Fruit fly (Drosophila melanogaster) whole organism, embryonic: ENCODE data around the gene CG11723.

ENCODE experiments used
- ATbp ChIP-seq: fragments of 200-800 bp; sonication (Bioruptor generic); optimal IDR thresholded peaks from 2 replicates; lab custom pipeline; 2017; ENCODE audit warnings: missing biosample characterization, mild to moderate bottlenecking, missing genetic modification characterization, missing genetic modification reagents
- Bdp1 ChIP-seq: fragments of 200-800 bp; sonication (Bioruptor generic); optimal IDR thresholded peaks from 3 replicates; lab custom pipeline; 2016; ENCODE audit warnings: missing biosample characterization, missing genetic modification characterization
- BtbVII ChIP-seq: fragments of 200-800 bp; sonication (Bioruptor generic); optimal IDR thresholded peaks from 3 replicates; lab custom pipeline; 2017; ENCODE audit warnings: missing biosample characterization, mild to moderate bottlenecking, missing genetic modification characterization
- CG10366 ChIP-seq: fragments of 200-800 bp; sonication (Bioruptor generic); IDR thresholded peaks from 2 replicates; pipeline ENCODE4 v1.3.6; 2022; ENCODE audit warnings: missing biosample characterization, missing genetic modification characterization
- CG11456 ChIP-seq: fragments of 200-800 bp; sonication (Bioruptor generic); IDR thresholded peaks from 3 replicates; pipeline ENCODE4 v1.3.6; 2022; ENCODE audit warnings: missing biosample characterization, missing genetic modification characterization
- CG12236 ChIP-seq: fragments of 200-800 bp; sonication (Bioruptor generic); optimal IDR thresholded peaks from 2 replicates; lab custom pipeline; 2016; ENCODE audit warnings: missing biosample characterization, missing genetic modification characterization
- CG12299 ChIP-seq: fragments of 200-800 bp; sonication (Bioruptor generic); optimal IDR thresholded peaks from 2 replicates; lab custom pipeline; 2018; ENCODE audit warnings: missing biosample characterization, mild to moderate bottlenecking, missing genetic modification characterization
- CG13424 ChIP-seq: fragments of 200-800 bp; sonication (Bioruptor generic); optimal IDR thresholded peaks from 2 replicates; lab custom pipeline; 2019; ENCODE audit warnings: missing biosample characterization, mild to moderate bottlenecking, missing genetic modification characterization, moderate library complexity
- CG1603 ChIP-seq: fragments of 200-800 bp; sonication (Bioruptor generic); optimal IDR thresholded peaks from 2 replicates; lab custom pipeline; 2019; ENCODE audit warnings: missing biosample characterization, mild to moderate bottlenecking, missing genetic modification characterization, moderate library complexity
- CG16813 ChIP-seq: fragments of 200-800 bp; sonication (Bioruptor generic); IDR thresholded peaks from 3 replicates; pipeline ENCODE4 v1.3.6; 2022; ENCODE audit warnings: missing biosample characterization, missing genetic modification characterization; ENCODE audit not compliant: partially characterized antibody
- CG16815 ChIP-seq: fragments of 200-800 bp; sonication (Bioruptor generic); optimal IDR thresholded peaks from 3 replicates; lab custom pipeline; 2017; ENCODE audit warnings: missing biosample characterization, mild to moderate bottlenecking, missing genetic modification characterization
- CG1792 ChIP-seq: fragments of 200-800 bp; sonication (Bioruptor generic); optimal IDR thresholded peaks from 2 replicates; lab custom pipeline; 2016; ENCODE audit warnings: missing biosample characterization, missing genetic modification characterization
- CG2129 ChIP-seq: fragments of 200-800 bp; sonication (Bioruptor generic); IDR thresholded peaks from 2 replicates; pipeline ENCODE4 v1.3.6; 2022; ENCODE audit warnings: missing biosample characterization, missing genetic modification characterization; ENCODE audit not compliant: partially characterized antibody
- CG3726 ChIP-seq: fragments of 200-800 bp; sonication (Bioruptor generic); IDR thresholded peaks from 3 replicates; pipeline ENCODE4, ENCODE4 v1.3.6; 2022; ENCODE audit warnings: missing biosample characterization, missing genetic modification characterization
- CG42726 ChIP-seq: fragments of 200-800 bp; sonication (Bioruptor generic); IDR thresholded peaks from 2 replicates; pipeline ENCODE4 v1.3.6; 2022; ENCODE audit warnings: missing biosample characterization, missing genetic modification characterization; ENCODE audit not compliant: partially characterized antibody
- CG4282 ChIP-seq: fragments of 200-800 bp; sonication (Bioruptor generic); optimal IDR thresholded peaks from 2 replicates; lab custom pipeline; 2016; ENCODE audit warnings: missing biosample characterization, missing genetic modification characterization
- CG5180 ChIP-seq: fragments of 200-800 bp; sonication (Bioruptor generic); optimal IDR thresholded peaks from 3 replicates; lab custom pipeline; 2017; ENCODE audit warnings: missing biosample characterization, missing genetic modification characterization, mild to moderate bottlenecking, moderate library complexity, missing genetic modification reagents
- CG6272 ChIP-seq: fragments of 200-800 bp; sonication (Bioruptor generic); IDR thresholded peaks from 2 replicates; pipeline ENCODE4 v1.3.6; 2022; ENCODE audit warnings: missing biosample characterization, missing genetic modification characterization
- CG8290 ChIP-seq, 3 experiments: fragments of 200-800 bp; sonication (Bioruptor generic); optimal IDR thresholded peaks; 2 replicates each; lab custom pipeline; 2016 to 2019; ENCODE audit warnings: missing biosample characterization in 3 of 3, missing genetic modification characterization in 3 of 3, mild to moderate bottlenecking in 2 of 3, moderate library complexity in 1 of 3
- CG8765 ChIP-seq: fragments of 200-800 bp; sonication (Bioruptor generic); IDR thresholded peaks from 2 replicates; pipeline ENCODE4 v1.3.6; 2022; ENCODE audit warnings: missing biosample characterization, missing genetic modification characterization
- CG8924 ChIP-seq: fragments of 200-800 bp; optimal IDR thresholded peaks from 3 replicates; lab custom pipeline; 2019; ENCODE audit warnings: missing biosample characterization, mild to moderate bottlenecking, missing genetic modification characterization, moderate library complexity
- Fer2 ChIP-seq: fragments of 200-800 bp; sonication (Bioruptor generic); optimal IDR thresholded peaks from 2 replicates; lab custom pipeline; 2018; ENCODE audit warnings: missing biosample characterization, mild to moderate bottlenecking, missing genetic modification characterization, moderate library complexity
- Fer3 ChIP-seq: fragments of 200-800 bp; sonication (Bioruptor generic); optimal IDR thresholded peaks from 2 replicates; lab custom pipeline; 2018; ENCODE audit warnings: missing biosample characterization, mild to moderate bottlenecking, missing genetic modification characterization, moderate library complexity
- GATAe ChIP-seq: fragments of 200-800 bp; sonication (Bioruptor generic); conservative IDR thresholded peaks from 2 replicates; pipeline ENCODE4 v1.3.6; 2022; ENCODE audit warnings: missing biosample characterization, missing genetic modification characterization
- HLH4C ChIP-seq: fragments of 200-800 bp; sonication (Bioruptor generic); IDR thresholded peaks from 3 replicates; pipeline ENCODE4 v1.3.6; 2022; ENCODE audit warnings: missing biosample characterization, missing genetic modification characterization; ENCODE audit not compliant: partially characterized antibody
- HmgD ChIP-seq: fragments of 200-800 bp; sonication (Bioruptor generic); optimal IDR thresholded peaks from 3 replicates; lab custom pipeline; 2016; ENCODE audit warnings: missing biosample characterization, missing genetic modification characterization
- Hmr ChIP-seq: fragments of 200-800 bp; sonication (Bioruptor generic); optimal IDR thresholded peaks from 3 replicates; lab custom pipeline; 2017; ENCODE audit warnings: mild to moderate bottlenecking, missing biosample characterization, missing genetic modification reagents, missing genetic modification characterization
- Hsf ChIP-seq: fragments of 200-800 bp; sonication (Bioruptor generic); optimal IDR thresholded peaks from 3 replicates; lab custom pipeline; 2016; ENCODE audit warnings: missing biosample characterization, missing genetic modification characterization
- Lhr ChIP-seq: fragments of 200-800 bp; sonication (Bioruptor generic); optimal IDR thresholded peaks from 3 replicates; lab custom pipeline; 2017; ENCODE audit warnings: mild to moderate bottlenecking, missing biosample characterization, missing genetic modification reagents, missing genetic modification characterization
- MBD-R2 ChIP-seq: fragments of 200-800 bp; sonication (Bioruptor generic); IDR thresholded peaks from 2 replicates; pipeline ENCODE4 v1.3.6; 2022; ENCODE audit warnings: missing biosample characterization, missing genetic modification characterization
- Meics ChIP-seq: fragments of 200-800 bp; sonication (Bioruptor generic); optimal IDR thresholded peaks from 2 replicates; lab custom pipeline; 2017; ENCODE audit warnings: missing biosample characterization, mild to moderate bottlenecking, missing genetic modification characterization
- Poxn ChIP-seq: fragments of 200-800 bp; sonication (Bioruptor generic); IDR thresholded peaks from 2 replicates; pipeline ENCODE4 v1.3.6; 2022; ENCODE audit warnings: missing biosample characterization, missing genetic modification characterization
- Ptx1 ChIP-seq: fragments of 200-800 bp; sonication (Bioruptor generic); IDR thresholded peaks from 2 replicates; pipeline ENCODE4 v1.3.6; 2022; ENCODE audit warnings: missing biosample characterization, missing genetic modification characterization
- Sry-δ ChIP-seq: fragments of 200-800 bp; sonication (Bioruptor generic); optimal IDR thresholded peaks from 2 replicates; lab custom pipeline; 2016; ENCODE audit warnings: missing biosample characterization, missing genetic modification characterization
- al ChIP-seq: fragments of 200-800 bp; sonication (Bioruptor generic); IDR thresholded peaks from 2 replicates; pipeline ENCODE4 v1.3.6; 2022; ENCODE audit warnings: missing biosample characterization, missing genetic modification characterization
- bbx ChIP-seq: fragments of 200-800 bp; sonication (Bioruptor generic); IDR thresholded peaks from 2 replicates; pipeline ENCODE4 v1.3.6; 2022; ENCODE audit warnings: missing biosample characterization, missing genetic modification characterization; ENCODE audit not compliant: partially characterized antibody
- dmrt11E ChIP-seq: fragments of 200-800 bp; sonication (Bioruptor generic); optimal IDR thresholded peaks from 3 replicates; lab custom pipeline; 2018; ENCODE audit warnings: missing biosample characterization, mild to moderate bottlenecking, missing genetic modification characterization, moderate library complexity
- h ChIP-seq: fragments of >200 bp; optimal IDR thresholded peaks from 2 replicates; lab custom pipeline; 2017
- insv ChIP-seq, 2 experiments: fragments of 200-800 bp; sonication (Bioruptor generic); optimal IDR thresholded peaks; 3 replicates each; lab custom pipeline; 2016 to 2018; ENCODE audit warnings: missing biosample characterization in 2 of 2, missing genetic modification characterization in 2 of 2
- lilli ChIP-seq: fragments of 200-800 bp; sonication (Bioruptor generic); optimal IDR thresholded peaks from 3 replicates; lab custom pipeline; 2016; ENCODE audit warnings: missing biosample characterization, missing genetic modification characterization
- nmo ChIP-seq: fragments of 200-800 bp; sonication (Bioruptor generic); optimal IDR thresholded peaks from 2 replicates; lab custom pipeline; 2018; ENCODE audit warnings: missing biosample characterization, mild to moderate bottlenecking, missing genetic modification characterization, moderate library complexity
- odd ChIP-seq: fragments of 200-800 bp; sonication (Bioruptor generic); optimal IDR thresholded peaks from 2 replicates; lab custom pipeline; 2017; ENCODE audit warnings: missing biosample characterization, mild to moderate bottlenecking, missing genetic modification characterization
- pan ChIP-seq, 4 experiments: fragments of >200 bp in 3 of 4; fragments of 200-800 bp in 1 of 4; sonication (Bioruptor generic) in 1 of 4; optimal IDR thresholded peaks in 3 of 4; IDR thresholded peaks in 1 of 4; 2 replicates each; pipeline versions ENCODE4 v1.3.6 to Lab custom; 2017 to 2022; ENCODE audit warnings: missing biosample characterization in 2 of 4, missing genetic modification characterization in 2 of 4, mixed read lengths in 1 of 4
- pho ChIP-seq: fragments of 200-800 bp; sonication (Bioruptor generic); optimal IDR thresholded peaks from 2 replicates; lab custom pipeline; 2016; ENCODE audit warnings: missing biosample characterization, missing genetic modification characterization
- repo ChIP-seq: fragments of 200-800 bp; sonication (Bioruptor generic); optimal IDR thresholded peaks from 2 replicates; lab custom pipeline; 2016; ENCODE audit warnings: missing biosample characterization, missing genetic modification characterization
- sens ChIP-seq: fragments of 200-800 bp; sonication (Bioruptor generic); peaks from one replicate; lab custom pipeline; 2016; ENCODE audit warnings: missing biosample characterization, missing genetic modification characterization
- sim ChIP-seq: fragments of 200-800 bp; sonication (Bioruptor generic); IDR thresholded peaks from 2 replicates; pipeline ENCODE4 v1.3.6; 2022; ENCODE audit warnings: missing biosample characterization, missing genetic modification characterization
- slp2 ChIP-seq: fragments of 200-800 bp; sonication (Bioruptor generic); optimal IDR thresholded peaks from 2 replicates; lab custom pipeline; 2016; ENCODE audit warnings: missing biosample characterization, missing genetic modification characterization
- so ChIP-seq: fragments of 200-800 bp; sonication (Bioruptor generic); IDR thresholded peaks from 3 replicates; pipeline ENCODE4 v1.3.6; 2022; ENCODE audit warnings: missing biosample characterization, missing genetic modification characterization
- yki ChIP-seq: fragments of >200 bp; optimal IDR thresholded peaks from 3 replicates; lab custom pipeline; 2018

Gene CG11723

DNA sequence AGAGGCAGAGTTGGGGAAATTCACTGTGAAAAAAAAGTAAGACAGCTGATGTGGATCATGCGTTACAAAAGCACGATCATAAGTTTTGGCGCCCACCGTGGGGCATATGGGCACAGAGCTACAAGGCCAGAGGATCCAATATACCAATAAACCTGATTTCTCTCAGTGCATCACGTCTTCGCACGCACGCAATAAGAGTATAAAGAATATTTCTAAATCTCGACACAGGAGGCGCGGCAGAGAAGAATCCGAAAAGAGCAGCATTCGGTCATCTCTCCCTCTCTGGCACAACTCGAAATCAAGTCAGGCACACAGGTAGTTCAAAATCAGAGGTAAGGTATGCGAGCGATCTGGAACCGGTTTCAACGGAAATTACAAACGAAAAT, 16.5 kb upstream of the CG11723 start (continued):
- TF ChIP-seq Fer3 (tag; lab: Kevin White, UChicago) (peak; percentile 73), Poxn (GFP tag; lab: Robert Waterston, UW) (0 out of 2 replicates have a peak, but pooled peaks have one; percentile 11), CG3726 (GFP tag; lab: Robert Waterston, UW) (peak; percentile 91), yki (lab: Kevin White, UChicago) (no peak), CG12236 (GFP tag; lab: Kevin White, UChicago) (peak; percentile 79), odd (GFP tag; lab: Kevin White, UChicago) (peak; percentile 70), CG42726 (GFP tag; lab: Robert Waterston, UW) (peak; percentile 6; the same call in 1 of the 2 replicates), MBD-R2 (GFP tag; lab: Robert Waterston, UW) (peak; percentile 67; the same call in 1 of the 2 replicates), Bdp1 (GFP tag; lab: Kevin White, UChicago) (peak; percentile 84), CG8924 (tag; lab: Kevin White, UChicago) (peak; percentile 91), Lhr (GFP tag; lab: Kevin White, UChicago) (peak; percentile 83), BtbVII (GFP tag; lab: Kevin White, UChicago) (peak; percentile 79), nmo (GFP tag; lab: Kevin White, UChicago) (peak; percentile 93), pho (GFP tag; lab: Kevin White, UChicago) (peak; percentile 81), CG5180 (GFP tag; lab: Kevin White, UChicago) (peak; percentile 72), HLH4C (GFP tag; lab: Robert Waterston, UW) (no peak), CG12299 (tag; lab: Kevin White, UChicago) (peak; percentile 67), CG11456 (GFP tag; lab: Robert Waterston, UW) (peak; percentile 86), insv (GFP tag; optimal IDR thresholded peaks at IDR 0.05; lab: Kevin White, UChicago) (no peak), CG16815 (GFP tag; lab: Kevin White, UChicago) (peak; percentile 96), sim (GFP tag; lab: Robert Waterston, UW) (peak; percentile 93), CG16813 (GFP tag; lab: Robert Waterston, UW) (no peak), al (peak; percentile 63), ATbp (GFP tag; lab: Kevin White, UChicago) (peak; percentile 89), CG1603 (tag; lab: Kevin White, UChicago) (peak; percentile 94), Ptx1 (GFP tag; lab: Robert Waterston, UW) (peak; percentile 89), repo (GFP tag; lab: Kevin White, UChicago) (peak; percentile 74), slp2 (peak; percentile 90), Hmr (GFP tag; lab: Kevin White, UChicago) (peak; percentile 83), HmgD (GFP tag; lab: Kevin White, UChicago) (no peak), CG1792 (GFP tag; lab: Kevin White, UChicago) (peak; percentile 89), so (GFP tag; lab: Robert Waterston, UW) (peak; percentile 74), Meics (GFP tag; lab: Kevin White, UChicago) (peak; percentile 64), GATAe (GFP tag; lab: Robert Waterston, UW) (no peak), CG8290 (GFP tag; optimal IDR thresholded peaks at IDR 0.05; lab: Kevin White, UChicago) (peak; percentile 88), CG8290 (tag; optimal IDR thresholded peaks at IDR 0.05; lab: Kevin White, UChicago) (peak; percentile 49 to 91), Fer2 (tag; lab: Kevin White, UChicago) (no peak), Hsf (GFP tag; lab: Kevin White, UChicago) (peak; percentile 86), sens (peak; percentile 100), CG10366 (GFP tag; lab: Robert Waterston, UW) (peak; percentile 89), CG6272 (GFP tag; lab: Robert Waterston, UW) (peak; percentile 81), dmrt11E (tag; lab: Kevin White, UChicago) (peak; percentile 97), pan (optimal IDR thresholded peaks at IDR 0.05; lab: Kevin White, UChicago) (no peak), pan (GFP tag; optimal IDR thresholded peaks at IDR 0.05 in 1 of 2, IDR thresholded peaks at IDR 0.05 in 1 of 2) (peak in 1 of 2 experiments; percentile 91), CG13424 (peak; percentile 82), CG4282 (GFP tag; lab: Kevin White, UChicago) (peak; percentile 58), CG8765 (peak; percentile 97), CG2129 (GFP tag; lab: Robert Waterston, UW) (no peak), bbx (no peak), h (lab: Kevin White, UChicago) (no peak), lilli (GFP tag; lab: Kevin White, UChicago) (peak; percentile 82), Sry-δ (GFP tag; lab: Kevin White, UChicago) (peak; percentile 39)
